Worm (Caenorhabditis elegans) whole organism, L2 larva: ENCODE results near the gene C05E7.3.

ENCODE experiments used
- aly-2 ChIP-seq: fragments of 150-350 bp; optimal IDR thresholded peaks from 2 replicates; lab custom pipeline; 2014; ENCODE audit warnings: missing biosample characterization, missing genetic modification characterization
- fos-1 ChIP-seq: fragments of 150-350 bp; optimal IDR thresholded peaks from 2 replicates; lab custom pipeline; 2014; ENCODE audit warnings: missing biosample characterization, missing genetic modification characterization
- gmeb-1 ChIP-seq: fragments of 150-350 bp; optimal IDR thresholded peaks from 2 replicates; lab custom pipeline; 2014; ENCODE audit warnings: missing biosample characterization, missing genetic modification characterization

ce11 chrX:12934768-12935167 is 11.7 kb downstream of the C05E7.3 start, which contains the start of gene gmap-1:
- TF ChIP-seq gmeb-1 (tag; lab: Kevin White, UChicago) (no peak), fos-1 (no peak), aly-2 (tag; lab: Kevin White, UChicago) (no peak)
